Worm (Caenorhabditis elegans): ENCODE measurements around the gene nspb-2.

DNA sequence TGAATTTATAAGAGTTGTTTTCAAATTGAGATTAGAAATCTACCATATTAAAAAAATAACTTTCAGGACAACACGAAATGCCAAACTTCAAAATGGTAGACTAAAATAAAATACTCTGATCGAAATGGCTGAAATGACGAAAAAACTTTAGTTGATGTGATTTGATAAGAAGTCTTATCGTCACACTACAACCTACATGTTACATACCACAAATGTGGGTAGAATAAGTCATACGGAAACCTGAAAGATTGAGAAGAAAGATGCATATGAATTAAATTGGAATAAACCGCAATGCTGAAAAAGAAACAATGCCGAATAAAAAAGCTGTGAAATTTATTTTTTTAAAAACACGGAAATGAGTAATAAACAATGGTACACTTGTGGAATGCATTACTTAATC lies 15.6 kb downstream of the nspb-2 start:
- no peak for TF ChIP-seq pqm-1 (tag; optimal IDR thresholded peaks at IDR 0.05)
- TF ChIP-seq lin-39 (tag; optimal IDR thresholded peaks at IDR 0.05), result no peak
- no peak for TF ChIP-seq nhr-28 (tag; optimal IDR thresholded peaks at IDR 0.05)
- no peak for TF ChIP-seq hlh-4 (tag; optimal IDR thresholded peaks at IDR 0.05)
- TF ChIP-seq lin-15B (tag; optimal IDR thresholded peaks at IDR 0.05), result no peak
- TF ChIP-seq zag-1 (tag; optimal IDR thresholded peaks at IDR 0.05), result no peak
- no peak for TF ChIP-seq nhr-12 (tag; optimal IDR thresholded peaks at IDR 0.05)
- TF ChIP-seq sptf-1 (tag; optimal IDR thresholded peaks at IDR 0.05), result no peak
- TF ChIP-seq hlh-17 (GFP tag; optimal IDR thresholded peaks at IDR 0.05; ENCODE audit: borderline replicate concordance), result no peak
- no peak for TF ChIP-seq nhr-20 (tag; optimal IDR thresholded peaks at IDR 0.05)
- no peak for TF ChIP-seq elt-2 (tag; optimal IDR thresholded peaks at IDR 0.05)
- no peak for TF ChIP-seq lin-13 (GFP tag; optimal IDR thresholded peaks at IDR 0.05)
